Fruit fly (Drosophila melanogaster) whole organism, prepupa: ENCODE results near the gene bor.

ENCODE experiments used
- CG15336 ChIP-seq: fragments of 200-800 bp; sonication (Bioruptor generic); IDR thresholded peaks from 2 replicates; pipeline ENCODE4 v1.3.6; 2022; ENCODE audit warnings: missing biosample characterization, missing genetic modification characterization
- CG8632 ChIP-seq: fragments of 200-800 bp; sonication (Bioruptor generic); optimal IDR thresholded peaks from 3 replicates; lab custom pipeline; 2016; ENCODE audit warnings: missing biosample characterization, missing genetic modification characterization
- Hr39 ChIP-seq: fragments of 200-800 bp; sonication (Bioruptor generic); optimal IDR thresholded peaks from 2 replicates; lab custom pipeline; 2016; ENCODE audit warnings: missing biosample characterization, missing genetic modification characterization
- Hr4 ChIP-seq: fragments of 200-800 bp; sonication (Bioruptor generic); optimal IDR thresholded peaks from 3 replicates; lab custom pipeline; 2016; ENCODE audit warnings: missing biosample characterization, missing genetic modification characterization
- Sox102F ChIP-seq: fragments of 200-800 bp; sonication (Bioruptor generic); optimal IDR thresholded peaks from 2 replicates; lab custom pipeline; 2016; ENCODE audit warnings: missing biosample characterization, mild to moderate bottlenecking, missing genetic modification characterization
- acj6 ChIP-seq: fragments of 200-800 bp; sonication (Bioruptor generic); optimal IDR thresholded peaks from 3 replicates; lab custom pipeline; 2016; ENCODE audit warnings: missing biosample characterization, missing genetic modification characterization
- fd85E ChIP-seq: fragments of 200-800 bp; sonication (Bioruptor generic); optimal IDR thresholded peaks from 3 replicates; lab custom pipeline; 2016; ENCODE audit warnings: missing biosample characterization, missing genetic modification characterization

DNA sequence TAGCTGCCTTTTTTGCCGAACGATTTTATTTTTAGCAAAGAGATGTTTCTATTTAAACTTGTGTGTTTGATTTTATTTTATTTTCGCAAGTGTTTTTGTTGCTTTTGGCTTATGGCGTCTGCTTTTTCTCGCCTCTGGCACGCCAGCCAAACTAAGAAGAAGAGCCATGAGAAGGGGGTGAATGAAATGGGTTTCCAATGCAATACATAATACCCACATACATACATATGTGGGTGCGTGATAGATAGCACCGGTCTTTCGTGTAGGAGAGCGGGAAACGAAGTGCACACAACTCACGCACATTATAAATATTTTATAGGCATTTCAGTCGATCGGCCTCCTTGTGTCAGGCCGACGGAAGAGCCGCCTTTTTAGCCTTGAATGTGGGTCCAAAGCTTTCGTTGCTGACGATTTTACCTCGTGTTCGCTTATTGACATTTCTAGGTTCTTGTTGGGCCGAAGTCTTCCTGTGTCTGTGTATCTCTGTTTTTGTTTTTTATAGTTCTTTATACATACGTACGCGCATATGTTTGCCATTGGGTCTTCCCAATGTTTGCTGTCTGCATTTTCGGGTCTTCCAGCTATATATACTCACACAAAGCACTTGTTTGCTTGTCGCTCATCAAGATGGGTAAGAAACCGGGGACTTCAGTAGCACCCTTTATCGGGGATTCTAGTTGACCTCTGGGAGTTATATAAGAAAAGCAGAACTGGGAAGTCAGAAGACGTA is 12.1 kb upstream of the bor start:
- TF ChIP-seq acj6 (GFP tag; lab: Kevin White, UChicago) (no peak), Hr4 (GFP tag; lab: Kevin White, UChicago) (no peak), Sox102F (GFP tag; lab: Kevin White, UChicago) (no peak), Hr39 (GFP tag; lab: Kevin White, UChicago) (no peak), CG15336 (GFP tag; lab: Robert Waterston, UW) (peak; percentile 15; the same call in 1 of the 2 replicates), CG8632 (GFP tag; lab: Kevin White, UChicago) (no peak), fd85E (no peak)
